Fruit fly (Drosophila melanogaster): ENCODE data around the gene Socs16D.
A peak's percentile ranks its signal among the peaks of the same experiment; 100 is the strongest.

Socs16D gene

DNA sequence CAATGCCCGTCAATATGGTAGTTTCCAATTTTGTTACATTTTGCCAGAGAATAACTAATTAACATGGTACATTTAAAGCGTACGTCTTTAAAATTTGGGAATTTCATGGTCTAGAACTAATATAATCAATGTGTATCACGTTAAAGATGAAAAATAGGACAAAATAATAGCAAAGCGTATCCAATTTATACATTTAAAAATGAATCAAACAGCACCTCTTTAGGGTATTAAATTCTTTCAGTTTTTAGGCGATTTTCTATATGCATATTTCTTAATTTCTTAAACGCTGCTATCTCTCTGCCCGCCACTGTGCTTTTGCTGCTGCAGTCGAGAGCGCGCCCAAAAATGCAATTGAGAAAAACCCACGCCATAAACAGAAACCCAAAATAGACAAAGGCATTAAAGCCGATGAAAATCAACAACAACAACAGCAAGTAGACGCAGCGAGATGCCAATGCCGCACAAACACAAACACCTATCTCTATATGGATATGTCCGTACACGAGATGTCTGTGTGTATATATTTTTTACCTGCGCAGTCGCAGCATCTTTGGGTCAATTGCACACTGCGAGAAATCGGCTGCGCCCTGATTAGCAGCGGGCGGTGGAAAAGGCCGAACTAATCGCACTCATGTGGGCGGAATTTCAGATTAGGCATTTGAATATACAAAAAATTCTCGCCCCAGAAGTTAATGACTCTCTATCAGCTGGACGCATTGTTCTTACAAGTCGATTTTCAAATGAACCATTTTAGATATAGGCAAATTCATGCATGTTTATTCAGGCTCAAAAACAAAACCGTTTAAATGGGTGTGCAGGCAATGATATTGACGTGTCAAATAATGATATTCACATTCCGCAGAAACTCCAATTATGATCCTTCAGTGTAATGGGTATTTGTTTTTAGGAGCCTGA lies 2.0 kb upstream of the Socs16D start (continued):
- TF ChIP-seq Bdp1 (GFP tag; optimal IDR thresholded peaks at IDR 0.05) (no peak), gt (GFP tag; IDR thresholded peaks at IDR 0.05) (no peak), CHES-1-like (GFP tag; optimal IDR thresholded peaks at IDR 0.05) (no peak), CG6791 (GFP tag; IDR thresholded peaks at IDR 0.05; ENCODE audit: partially characterized antibody) (no peak), wek (GFP tag; optimal IDR thresholded peaks at IDR 0.05) (no peak), CG12391 (tag; optimal IDR thresholded peaks at IDR 0.05) (peak; percentile 70), CG5245 (GFP tag; optimal IDR thresholded peaks at IDR 0.05) (peak; percentile 8), CG2129 (GFP tag; IDR thresholded peaks at IDR 0.05; ENCODE audit: partially characterized antibody) (no peak), Optix (GFP tag; IDR thresholded peaks at IDR 0.05) (no peak), peb (GFP tag; IDR thresholded peaks at IDR 0.05) (no peak), D19B (GFP tag; optimal IDR thresholded peaks at IDR 0.05) (no peak), dm (GFP tag; optimal IDR thresholded peaks at IDR 0.05) (no peak), CG17612 (GFP tag; IDR thresholded peaks at IDR 0.05) (no peak), esg (GFP tag; conservative IDR thresholded peaks at IDR 0.05) (peak; percentile 50; the same call in 1 of the 2 replicates), hkb (optimal IDR thresholded peaks at IDR 0.05) (no peak), hkb (GFP tag; IDR thresholded peaks at IDR 0.05) (peak; percentile 33; the same call in 1 of the 2 replicates), Dp (GFP tag; optimal IDR thresholded peaks at IDR 0.05) (no peak), inv (GFP tag; IDR thresholded peaks at IDR 0.05; ENCODE audit: partially characterized antibody) (no peak), NC2β (GFP tag; optimal IDR thresholded peaks at IDR 0.05) (no peak), sd (tag; optimal IDR thresholded peaks at IDR 0.05) (no peak), CG30403 (GFP tag; optimal IDR thresholded peaks at IDR 0.05) (peak; percentile 56), aop (GFP tag; IDR thresholded peaks at IDR 0.05) (no peak), GATAe (GFP tag; conservative IDR thresholded peaks at IDR 0.05) (no peak), CG14965 (GFP tag; optimal IDR thresholded peaks at IDR 0.05; ENCODE audit: borderline replicate concordance) (no peak), Nf-YA (GFP tag; IDR thresholded peaks at IDR 0.05) (no peak), dimm (GFP tag; IDR thresholded peaks at IDR 0.05) (no peak), CG4617 (GFP tag; optimal IDR thresholded peaks at IDR 0.05; ENCODE audit: borderline replicate concordance) (no peak), Mes4 (GFP tag; optimal IDR thresholded peaks at IDR 0.05) (peak; percentile 28), CG8281 (tag; optimal IDR thresholded peaks at IDR 0.05) (peak; percentile 29), bigmax (GFP tag; optimal IDR thresholded peaks at IDR 0.05) (no peak), CG10267 (tag; optimal IDR thresholded peaks at IDR 0.05) (peak; percentile 76), tio (GFP tag; optimal IDR thresholded peaks at IDR 0.05) (peak; percentile 44), lab (GFP tag; optimal IDR thresholded peaks at IDR 0.05) (peak; percentile 21), dan (GFP tag; IDR thresholded peaks at IDR 0.05) (no peak), E2f1 (GFP tag; IDR thresholded peaks at IDR 0.05) (0 out of 2 replicates have a peak, but pooled peaks have one; percentile 17), CG3407 (GFP tag; optimal IDR thresholded peaks at IDR 0.05) (peak; percentile 65), sna (GFP tag; IDR thresholded peaks at IDR 0.05; ENCODE audit: partially characterized antibody) (no peak), CG4404 (GFP tag; IDR thresholded peaks at IDR 0.05) (peak; percentile 61), CG18619 (GFP tag; optimal IDR thresholded peaks at IDR 0.05) (peak; percentile 34), sc (optimal IDR thresholded peaks at IDR 0.05) (no peak), sc (GFP tag; optimal IDR thresholded peaks at IDR 0.05) (peak; percentile 74), HmgZ (tag; optimal IDR thresholded peaks at IDR 0.05) (no peak), Eip74EF (GFP tag; optimal IDR thresholded peaks at IDR 0.05) (peak in 1 of 2 experiments; percentile 71), NFAT (GFP tag; IDR thresholded peaks at IDR 0.05) (no peak), abd-A (tag; optimal IDR thresholded peaks at IDR 0.05) (peak; percentile 25), CG33213 (GFP tag; optimal IDR thresholded peaks at IDR 0.05) (peak; percentile 15), CG7357 (GFP tag; IDR thresholded peaks at IDR 0.05) (0 out of 3 replicates have a peak, but pooled peaks have one; percentile 31), CG13894 (tag; optimal IDR thresholded peaks at IDR 0.05) (no peak), sqz (GFP tag; optimal IDR thresholded peaks at IDR 0.05) (peak; percentile 64)
